Fruit fly (Drosophila melanogaster): ENCODE results near the gene Msp300.
A peak's percentile ranks its signal among the peaks of the same experiment; 100 is the strongest.

Gene Msp300

dm6 chr2L:5086905-5087522, 13.7 kb upstream of the Msp300 start (continued):
- TF ChIP-seq CG17912 (GFP tag; optimal IDR thresholded peaks at IDR 0.05) (no peak), CG8478 (optimal IDR thresholded peaks at IDR 0.05) (no peak), yki (optimal IDR thresholded peaks at IDR 0.05) (no peak), Sry-δ (GFP tag; optimal IDR thresholded peaks at IDR 0.05) (peak; percentile 33), CG15073 (GFP tag; optimal IDR thresholded peaks at IDR 0.05) (peak; percentile 13), gsb (GFP tag; IDR thresholded peaks at IDR 0.05) (no peak), tap (tag; optimal IDR thresholded peaks at IDR 0.05) (peak; percentile 81), CG12942 (GFP tag; optimal IDR thresholded peaks at IDR 0.05) (peak; percentile 59), amos (GFP tag; IDR thresholded peaks at IDR 0.05; ENCODE audit: partially characterized antibody) (no peak), pfk (GFP tag; optimal IDR thresholded peaks at IDR 0.05) (no peak), CG14710 (tag; optimal IDR thresholded peaks at IDR 0.05) (peak; percentile 72), sens (GFP tag) (peak; percentile 94), H2.0 (GFP tag; IDR thresholded peaks at IDR 0.05) (peak; percentile 50; the same call in 1 of the 2 replicates), chm (GFP tag; IDR thresholded peaks at IDR 0.05) (no peak), Max (GFP tag; optimal IDR thresholded peaks at IDR 0.05) (peak; percentile 79), lov (optimal IDR thresholded peaks at IDR 0.05) (no peak), lov (GFP tag; IDR thresholded peaks at IDR 0.05) (no peak), Deaf1 (tag; optimal IDR thresholded peaks at IDR 0.05) (peak; percentile 61), MTF-1 (GFP tag; optimal IDR thresholded peaks at IDR 0.05; ENCODE audit: borderline replicate concordance) (peak; percentile 32), CG6689 (GFP tag; IDR thresholded peaks at IDR 0.05) (peak; percentile 73), gcm (GFP tag; optimal IDR thresholded peaks at IDR 0.05) (peak; percentile 83), chif (GFP tag; optimal IDR thresholded peaks at IDR 0.05) (peak; percentile 62 to 83), CG33557 (GFP tag; optimal IDR thresholded peaks at IDR 0.05) (peak; percentile 49), CG15479 (GFP tag; optimal IDR thresholded peaks at IDR 0.05) (peak; percentile 22), CG13287 (GFP tag; IDR thresholded peaks at IDR 0.05; ENCODE audit: partially characterized antibody) (no peak), dati (GFP tag; IDR thresholded peaks at IDR 0.05) (no peak), CG3163 (GFP tag; optimal IDR thresholded peaks at IDR 0.05) (peak; percentile 11), NK7.1 (GFP tag; optimal IDR thresholded peaks at IDR 0.05) (peak; percentile 16), br (optimal IDR thresholded peaks at IDR 0.05) (no peak), Meics (GFP tag; optimal IDR thresholded peaks at IDR 0.05) (peak; percentile 83), usp (GFP tag; optimal IDR thresholded peaks at IDR 0.05) (no peak), Lpt (GFP tag; optimal IDR thresholded peaks at IDR 0.05) (no peak), CG14860 (GFP tag; IDR thresholded peaks at IDR 0.05; ENCODE audit: partially characterized antibody) (no peak), Opbp (GFP tag; IDR thresholded peaks at IDR 0.05; ENCODE audit: partially characterized antibody) (no peak), CG17361 (GFP tag; IDR thresholded peaks at IDR 0.05) (peak; percentile 89), crp (GFP tag; optimal IDR thresholded peaks at IDR 0.05) (peak in 1 of 2 experiments; percentile 14), D19B (GFP tag; optimal IDR thresholded peaks at IDR 0.05) (peak; percentile 46), CG1603 (tag; optimal IDR thresholded peaks at IDR 0.05) (peak; percentile 70), gro (GFP tag; optimal IDR thresholded peaks at IDR 0.05) (peak; percentile 72), onecut (GFP tag; IDR thresholded peaks at IDR 0.05) (peak; percentile 61), gce (GFP tag; IDR thresholded peaks at IDR 0.05) (peak; percentile 54; the same call in 1 of the 3 replicates), CG17829 (tag; optimal IDR thresholded peaks at IDR 0.05) (peak; percentile 78), nerfin-2 (GFP tag; IDR thresholded peaks at IDR 0.05; ENCODE audit: partially characterized antibody) (no peak), dmrt99B (tag; optimal IDR thresholded peaks at IDR 0.05) (peak; percentile 90), Hr3 (GFP tag; optimal IDR thresholded peaks at IDR 0.05) (peak; percentile 48), CG10267 (tag; optimal IDR thresholded peaks at IDR 0.05) (peak; percentile 77), CG16863 (GFP tag; optimal IDR thresholded peaks at IDR 0.05) (peak; percentile 49), CG12659 (GFP tag; optimal IDR thresholded peaks at IDR 0.05) (peak; percentile 77), pzg (GFP tag; optimal IDR thresholded peaks at IDR 0.05) (no peak), cwo (GFP tag; optimal IDR thresholded peaks at IDR 0.05) (peak; percentile 78), CG34224 (GFP tag; IDR thresholded peaks at IDR 0.05; ENCODE audit: partially characterized antibody) (no peak)

Data from whole organism, embryonic.